Worm (Caenorhabditis elegans) whole organism, young adult: Measurements from ENCODE around the gene sdz-15.
A peak's percentile ranks its signal among the peaks of the same experiment; 100 is the strongest.

Source experiments
- B0261.1 ChIP-seq: sonication (generic microtip); optimal IDR thresholded peaks from 2 replicates; lab custom pipeline; 2016; ENCODE audit warnings: mild to moderate bottlenecking, missing genetic modification characterization, moderate library complexity, missing compliant biosample characterization
- C17E4.6 ChIP-seq: fragments of 200-800 bp; sonication (Bioruptor generic); IDR thresholded peaks from 2 replicates; pipeline ENCODE4 v1.3.6; 2022; ENCODE audit warnings: missing genetic modification reagents, missing genetic modification characterization, missing compliant biosample characterization
- F10E7.11 ChIP-seq: sonication (generic microtip); optimal IDR thresholded peaks from 2 replicates; lab custom pipeline; 2017; ENCODE audit warnings: mild to moderate bottlenecking, missing genetic modification characterization, moderate library complexity, missing compliant biosample characterization
- F23B12.7 ChIP-seq: sonication (generic microtip); optimal IDR thresholded peaks from 2 replicates; lab custom pipeline; 2017; ENCODE audit warnings: missing genetic modification characterization, mild to moderate bottlenecking, missing compliant biosample characterization, antibody characterized with exemption, moderate library complexity; ENCODE audit not compliant: insufficient read depth
- F33H1.4 ChIP-seq: fragments of 200-800 bp; sonication (Bioruptor generic); IDR thresholded peaks from 2 replicates; pipeline ENCODE4 v1.3.6; 2022; ENCODE audit warnings: missing genetic modification reagents, missing genetic modification characterization, missing compliant biosample characterization
- F39B2.1 ChIP-seq: fragments of 200-800 bp; sonication (Bioruptor generic); IDR thresholded peaks from 2 replicates; pipeline ENCODE4 v1.3.6; 2022; ENCODE audit warnings: missing genetic modification reagents, missing genetic modification characterization, missing compliant biosample characterization
- F52B5.7 ChIP-seq: sonication (generic microtip); optimal IDR thresholded peaks from 2 replicates; lab custom pipeline; 2016; ENCODE audit warnings: mild to moderate bottlenecking, missing genetic modification characterization, missing compliant biosample characterization
- F55B11.4 ChIP-seq: sonication (generic microtip); optimal IDR thresholded peaks from 2 replicates; lab custom pipeline; 2016; ENCODE audit warnings: missing compliant biosample characterization, missing genetic modification characterization, borderline replicate concordance; ENCODE audit not compliant: insufficient read depth
- Y53F4B.3 ChIP-seq: fragments of 200-800 bp; sonication (Bioruptor generic); IDR thresholded peaks from 2 replicates; pipeline ENCODE4 v1.3.6; 2022; ENCODE audit warnings: missing genetic modification reagents, missing genetic modification characterization, missing compliant biosample characterization
- Y56A3A.18 ChIP-seq: fragments of 200-800 bp; sonication (Bioruptor generic); IDR thresholded peaks from 2 replicates; pipeline ENCODE4 v1.3.6; 2022; ENCODE audit warnings: missing genetic modification reagents, missing genetic modification characterization, missing compliant biosample characterization
- Y79H2A.3 ChIP-seq: fragments of 200-800 bp; sonication (Bioruptor generic); conservative IDR thresholded peaks from 2 replicates; pipeline ENCODE4 v1.3.6; 2022; ENCODE audit warnings: missing genetic modification reagents, missing genetic modification characterization, missing compliant biosample characterization
- ZK185.1 ChIP-seq: sonication (generic microtip); optimal IDR thresholded peaks from 2 replicates; lab custom pipeline; 2016; ENCODE audit warnings: mild to moderate bottlenecking, missing genetic modification characterization, missing compliant biosample characterization; ENCODE audit not compliant: poor library complexity, severe bottlenecking
- aptf-3 ChIP-seq: fragments of 200-800 bp; sonication (Bioruptor generic); IDR thresholded peaks from 2 replicates; pipeline ENCODE4 v1.3.6; 2022; ENCODE audit warnings: missing genetic modification characterization, missing compliant biosample characterization
- atf-7 ChIP-seq: sonication (generic microtip); optimal IDR thresholded peaks from 2 replicates; lab custom pipeline; 2017; ENCODE audit warnings: mild to moderate bottlenecking, missing genetic modification characterization, missing compliant biosample characterization
- attf-3 ChIP-seq: fragments of 200-800 bp; sonication (Bioruptor generic); conservative IDR thresholded peaks from 2 replicates; pipeline ENCODE4 v1.3.6; 2022; ENCODE audit warnings: missing genetic modification reagents, missing genetic modification characterization, missing compliant biosample characterization
- cebp-1 ChIP-seq, 2 experiments: fragments of 200-800 bp in 1 of 2; sonication (Bioruptor generic) in 1 of 2; sonication (generic microtip) in 1 of 2; IDR thresholded peaks in 1 of 2; optimal IDR thresholded peaks in 1 of 2; 2 replicates each; pipeline versions ENCODE4 v1.3.6 to Lab custom; 2017 to 2022; ENCODE audit warnings: missing compliant biosample characterization in 2 of 2, missing genetic modification characterization in 2 of 2, mild to moderate bottlenecking in 1 of 2, missing genetic modification reagents in 1 of 2, moderate library complexity in 1 of 2
- ceh-40 ChIP-seq: fragments of 200-800 bp; sonication (Bioruptor generic); IDR thresholded peaks from 2 replicates; pipeline ENCODE4 v1.3.6; 2022; ENCODE audit warnings: missing genetic modification characterization, missing compliant biosample characterization
- ceh-79 ChIP-seq: sonication (generic microtip); optimal IDR thresholded peaks from 2 replicates; lab custom pipeline; 2017; ENCODE audit warnings: mild to moderate bottlenecking, missing genetic modification characterization, missing compliant biosample characterization
- ceh-91 ChIP-seq: fragments of 200-800 bp; sonication (Bioruptor generic); IDR thresholded peaks from 2 replicates; pipeline ENCODE4 v1.3.6; 2022; ENCODE audit warnings: missing genetic modification reagents, missing genetic modification characterization, missing compliant biosample characterization
- dox-1 ChIP-seq: fragments of 200-800 bp; sonication (Bioruptor generic); IDR thresholded peaks from 2 replicates; pipeline ENCODE4 v1.3.6; 2022; ENCODE audit warnings: missing genetic modification reagents, missing genetic modification characterization, missing compliant biosample characterization
- fkh-3 ChIP-seq: sonication (generic microtip); optimal IDR thresholded peaks from 2 replicates; lab custom pipeline; 2016; ENCODE audit warnings: mild to moderate bottlenecking, missing genetic modification characterization, missing compliant biosample characterization
- gei-17 ChIP-seq: fragments of 200-800 bp; sonication (Bioruptor generic); optimal IDR thresholded peaks from 2 replicates; lab custom pipeline; 2018; ENCODE audit warnings: mild to moderate bottlenecking, missing genetic modification characterization, missing compliant biosample characterization
- him-1 ChIP-seq: sonication (generic microtip); optimal IDR thresholded peaks from 2 replicates; lab custom pipeline; 2016; ENCODE audit warnings: missing genotype, missing genetic modification reagents, missing genetic modification characterization, missing compliant biosample characterization
- hlh-12 ChIP-seq: sonication (generic microtip); optimal IDR thresholded peaks from 2 replicates; lab custom pipeline; 2016; ENCODE audit warnings: missing genetic modification characterization, missing compliant biosample characterization
- hmg-1.2 ChIP-seq: fragments of 200-800 bp; sonication (Bioruptor generic); IDR thresholded peaks from 2 replicates; pipeline ENCODE4 v1.3.6; 2022; ENCODE audit warnings: missing genetic modification reagents, missing genetic modification characterization, missing compliant biosample characterization
- hmg-20 ChIP-seq: fragments of 200-800 bp; sonication (Bioruptor generic); IDR thresholded peaks from 2 replicates; pipeline ENCODE4 v1.3.6; 2022; ENCODE audit warnings: missing genetic modification reagents, missing genetic modification characterization, missing compliant biosample characterization
- hrde-1 ChIP-seq: sonication (generic microtip); optimal IDR thresholded peaks from 2 replicates; lab custom pipeline; 2016; ENCODE audit warnings: missing genetic modification characterization, mild to moderate bottlenecking, missing compliant biosample characterization, moderate library complexity, missing genotype, missing genetic modification reagents, borderline replicate concordance
- lag-1 ChIP-seq: fragments of 200-800 bp; sonication (Bioruptor generic); IDR thresholded peaks from 2 replicates; pipeline ENCODE4 v1.3.6; 2022; ENCODE audit warnings: missing genetic modification reagents, missing genetic modification characterization, missing compliant biosample characterization
- let-607 ChIP-seq, 2 experiments: fragments of 200-800 bp in 1 of 2; sonication (Bioruptor generic) in 1 of 2; sonication (generic microtip) in 1 of 2; optimal IDR thresholded peaks; 2 replicates each; lab custom pipeline; 2016 to 2018; ENCODE audit warnings: mild to moderate bottlenecking in 2 of 2, missing compliant biosample characterization in 2 of 2, missing genetic modification characterization in 2 of 2, moderate library complexity in 2 of 2, missing genotype in 1 of 2
- lin-26 ChIP-seq: fragments of 200-800 bp; sonication (Bioruptor generic); IDR thresholded peaks from 2 replicates; pipeline ENCODE4 v1.3.6; 2022; ENCODE audit warnings: missing genetic modification reagents, missing genetic modification characterization, missing compliant biosample characterization
- madf-10 ChIP-seq: sonication (generic microtip); optimal IDR thresholded peaks from 2 replicates; lab custom pipeline; 2016; ENCODE audit warnings: mild to moderate bottlenecking, missing genetic modification characterization, missing compliant biosample characterization
- madf-8 ChIP-seq: fragments of 200-800 bp; sonication (Bioruptor generic); conservative IDR thresholded peaks from 2 replicates; pipeline ENCODE4 v1.3.6; 2022; ENCODE audit warnings: missing genetic modification reagents, missing genetic modification characterization, missing compliant biosample characterization
- nhr-27 ChIP-seq: fragments of 200-800 bp; sonication (Bioruptor generic); optimal IDR thresholded peaks from 2 replicates; lab custom pipeline; 2018; ENCODE audit warnings: mild to moderate bottlenecking, missing genetic modification characterization, moderate library complexity, missing compliant biosample characterization
- nhr-80 ChIP-seq: sonication (generic microtip); optimal IDR thresholded peaks from 2 replicates; lab custom pipeline; 2016; ENCODE audit warnings: missing genetic modification characterization, missing compliant biosample characterization
- pha-4 ChIP-seq: fragments of 150-350 bp; sonication (generic microtip); optimal IDR thresholded peaks from 2 replicates; lab custom pipeline; 2014; ENCODE audit warnings: missing biosample characterization, missing genetic modification reagents, missing genetic modification characterization
- rec-8 ChIP-seq, 2 experiments: sonication (generic microtip); optimal IDR thresholded peaks; 2 replicates each; lab custom pipeline; 2016; ENCODE audit warnings: mild to moderate bottlenecking in 2 of 2, missing genetic modification characterization in 2 of 2, missing genetic modification reagents in 2 of 2, missing genotype in 2 of 2, missing biosample characterization in 1 of 2, missing compliant biosample characterization in 1 of 2, moderate library complexity in 1 of 2
- rpc-1 ChIP-seq, 2 experiments: fragments of 150-350 bp in 1 of 2; sonication (generic microtip) in 1 of 2; optimal IDR thresholded peaks; 2 replicates each; lab custom pipeline; 2014 to 2018; ENCODE audit warnings: missing biosample characterization in 1 of 2, missing genetic modification characterization in 1 of 2, missing genetic modification reagents in 1 of 2, missing genotype in 1 of 2
- snpc-3.4 ChIP-seq: sonication (generic microtip); optimal IDR thresholded peaks from 2 replicates; lab custom pipeline; 2017; ENCODE audit warnings: missing genetic modification characterization, mild to moderate bottlenecking, missing compliant biosample characterization, antibody characterized with exemption, moderate library complexity, missing genotype, missing genetic modification reagents
- tbp1 ChIP-seq: fragments of 200-800 bp; sonication (Bioruptor generic); optimal IDR thresholded peaks from 2 replicates; lab custom pipeline; 2018; ENCODE audit warnings: mild to moderate bottlenecking, missing genetic modification characterization, missing compliant biosample characterization
- ztf-25 ChIP-seq: fragments of 200-800 bp; sonication (Bioruptor generic); IDR thresholded peaks from 2 replicates; pipeline ENCODE4 v1.3.6; 2022; ENCODE audit warnings: missing genetic modification reagents, missing genetic modification characterization, missing compliant biosample characterization
- ztf-28 ChIP-seq: fragments of 200-800 bp; sonication (Bioruptor generic); IDR thresholded peaks from 2 replicates; pipeline ENCODE4 v1.3.6; 2022; ENCODE audit warnings: missing genetic modification reagents, missing genetic modification characterization, missing compliant biosample characterization

sdz-15 gene

ce11 chrIII:6508327-6508726 is 10.1 kb downstream of the sdz-15 start:
- TF ChIP-seq F10E7.11 (no peak), snpc-3.4 (tag; lab: Kevin White, UChicago) (no peak), hlh-12 (tag; lab: Kevin White, UChicago) (no peak), rec-8 (tag; optimal IDR thresholded peaks at IDR 0.05; lab: Kevin White, UChicago) (no peak), aptf-3 (GFP tag; lab: Robert Waterston, UW) (no peak), lag-1 (GFP tag; lab: Robert Waterston, UW) (no peak), Y53F4B.3 (GFP tag; lab: Robert Waterston, UW) (no peak), hmg-1.2 (GFP tag; lab: Robert Waterston, UW) (no peak), atf-7 (no peak), ceh-91 (GFP tag; lab: Robert Waterston, UW) (no peak), ZK185.1 (no peak), let-607 (tag; optimal IDR thresholded peaks at IDR 0.05; lab: Kevin White, UChicago) (no peak), ceh-40 (GFP tag; lab: Robert Waterston, UW) (no peak), C17E4.6 (no peak), F33H1.4 (no peak), F39B2.1 (GFP tag; lab: Robert Waterston, UW) (no peak), F55B11.4 (tag; lab: Kevin White, UChicago) (no peak), cebp-1 (GFP tag; IDR thresholded peaks at IDR 0.05; lab: Robert Waterston, UW) (no peak), cebp-1 (tag; optimal IDR thresholded peaks at IDR 0.05; lab: Kevin White, UChicago) (no peak)

DNA sequence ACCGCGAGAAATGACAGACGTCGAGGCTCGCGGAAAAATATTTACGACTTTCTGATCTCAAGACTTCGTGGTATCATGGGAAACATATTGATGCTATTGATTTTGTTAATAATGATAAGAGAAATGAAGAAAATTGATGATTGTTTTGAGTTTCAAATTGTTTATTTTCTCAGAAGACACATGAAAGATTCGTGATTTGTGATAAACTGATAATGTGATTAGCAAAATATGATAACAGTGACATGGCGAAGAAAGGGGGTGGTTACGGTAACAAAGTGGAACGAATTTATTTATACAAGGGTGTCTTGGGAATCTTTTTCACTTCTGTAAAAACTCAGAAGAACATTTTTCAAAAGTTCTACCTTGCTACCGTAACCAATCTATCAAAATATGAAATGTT is 11.0 kb downstream of the sdz-15 start:
- TF ChIP-seq lin-26 (GFP tag; lab: Robert Waterston, UW) (peak; percentile 46), Y56A3A.18 (GFP tag; lab: Robert Waterston, UW) (no peak)
- TF ChIP-seq, all 124 proteins: peak for 1

ce11 chrIII:6513759-6514158 is 15.5 kb downstream of the sdz-15 start:
- TF ChIP-seq lin-26 (GFP tag; lab: Robert Waterston, UW), result peak; percentile 73
- peak; percentile 44 for TF ChIP-seq rpc-1 (optimal IDR thresholded peaks at IDR 0.05; lab: Kevin White, UChicago)
- TF ChIP-seq rpc-1 (tag; optimal IDR thresholded peaks at IDR 0.05; lab: Kevin White, UChicago), result peak; percentile 75
- peak; percentile 33 for TF ChIP-seq F23B12.7 (tag; lab: Kevin White, UChicago)
- peak; percentile 36; the same call in 1 of the 2 replicates for TF ChIP-seq ztf-25 (GFP tag; lab: Robert Waterston, UW)
- TF ChIP-seq B0261.1 (tag; lab: Kevin White, UChicago), result peak; percentile 56
- peak; percentile 70 for TF ChIP-seq him-1 (tag; lab: Kevin White, UChicago)
- TF ChIP-seq tbp1, result peak; percentile 81

DNA sequence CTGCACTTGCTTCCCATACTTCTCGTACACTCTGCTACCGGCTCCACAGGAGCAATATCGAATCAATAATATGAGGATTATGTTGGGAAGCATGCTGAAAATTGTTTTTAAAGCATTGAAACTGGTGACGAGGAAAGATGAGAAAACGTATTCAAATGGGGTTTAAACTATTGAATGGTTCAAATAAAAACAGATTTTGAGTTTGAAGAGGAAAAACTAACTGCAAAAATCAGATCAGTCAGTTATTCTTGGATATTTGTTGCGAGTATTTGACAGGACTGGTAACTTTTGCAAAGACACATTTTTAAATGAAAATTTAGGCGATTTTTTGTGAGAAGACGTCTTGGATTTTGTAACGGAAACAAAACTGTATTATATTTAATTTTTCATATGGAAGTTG is 16.4 kb downstream of the sdz-15 start, which contains the start of gene acr-5:
Gene acr-5, minus strand, starts transcription at position 101 of the 400 bp plus-strand sequence.
- no peak for TF ChIP-seq dox-1 (GFP tag; lab: Robert Waterston, UW)
- TF ChIP-seq madf-8 (GFP tag; lab: Robert Waterston, UW), result no peak
- TF ChIP-seq ceh-79 (tag; lab: Kevin White, UChicago), result no peak
- TF ChIP-seq nhr-27, result no peak
- no peak for TF ChIP-seq ztf-28
- no peak for TF ChIP-seq lin-26 (GFP tag; lab: Robert Waterston, UW)
- no peak for TF ChIP-seq gei-17 (GFP tag; lab: Kevin White, UChicago)
- no peak for TF ChIP-seq F52B5.7
- no peak for TF ChIP-seq hmg-20 (GFP tag; lab: Robert Waterston, UW)
- TF ChIP-seq Y53F4B.3 (GFP tag; lab: Robert Waterston, UW), result no peak
- no peak for TF ChIP-seq fkh-3 (tag; lab: Kevin White, UChicago)
- TF ChIP-seq madf-10, result no peak
- TF ChIP-seq hrde-1 (tag; lab: Kevin White, UChicago), result no peak
- TF ChIP-seq atf-7, result no peak
- no peak for TF ChIP-seq attf-3 (GFP tag; lab: Robert Waterston, UW)
- no peak for TF ChIP-seq ZK185.1
- TF ChIP-seq Y79H2A.3 (GFP tag; lab: Robert Waterston, UW), result no peak
- no peak for TF ChIP-seq Y56A3A.18 (GFP tag; lab: Robert Waterston, UW)
- no peak for TF ChIP-seq pha-4 (tag; lab: Kevin White, UChicago)
- no peak for TF ChIP-seq nhr-80
